Fruit fly (Drosophila melanogaster) whole organism, embryonic: ENCODE data around the gene GNBP3.

ENCODE experiments used
- B-H1 ChIP-seq: fragments of 200-800 bp; sonication (Bioruptor generic); IDR thresholded peaks from 3 replicates; pipeline ENCODE4 v1.3.6; 2022; ENCODE audit warnings: missing biosample characterization, missing genetic modification characterization
- CG12391 ChIP-seq: fragments of 200-800 bp; sonication (Bioruptor generic); optimal IDR thresholded peaks from 3 replicates; lab custom pipeline; 2018; ENCODE audit warnings: missing biosample characterization, mild to moderate bottlenecking, missing genetic modification characterization, moderate library complexity
- CG14710 ChIP-seq: fragments of 200-800 bp; sonication (Bioruptor generic); optimal IDR thresholded peaks from 3 replicates; lab custom pipeline; 2019; ENCODE audit warnings: missing biosample characterization, mild to moderate bottlenecking, missing genetic modification characterization, moderate library complexity
- CG34224 ChIP-seq: fragments of 200-800 bp; sonication (Bioruptor generic); IDR thresholded peaks from 3 replicates; pipeline ENCODE4 v1.3.6; 2022; ENCODE audit warnings: missing biosample characterization, missing genetic modification characterization; ENCODE audit not compliant: partially characterized antibody
- Nf-YA ChIP-seq: fragments of 200-800 bp; sonication (Bioruptor generic); IDR thresholded peaks from 2 replicates; pipeline ENCODE4 v1.3.6; 2022; ENCODE audit warnings: missing biosample characterization, missing genetic modification characterization
- zfh1 ChIP-seq: fragments of 200-800 bp; sonication (Bioruptor generic); IDR thresholded peaks from 3 replicates; pipeline ENCODE4 v1.3.6; 2022; ENCODE audit warnings: missing biosample characterization, missing genetic modification characterization

- TF ChIP-seq CG12391 (tag; lab: Kevin White, UChicago) (no peak), B-H1 (GFP tag; lab: Robert Waterston, UW) (no peak), CG34224 (GFP tag; lab: Robert Waterston, UW) (no peak), CG14710 (tag; lab: Kevin White, UChicago) (no peak), Nf-YA (GFP tag; lab: Robert Waterston, UW) (no peak), zfh1 (no peak)
Observed at dm6 chr3L:8939654-8940053, 15.2 kb upstream of the GNBP3 start.
